Worm (Caenorhabditis elegans): ENCODE data around the gene K08E3.2.

ce11 chrIII:13741410-13741809 lies 7.1 kb downstream of the K08E3.2 start:
- TF ChIP-seq nhr-237 (tag; optimal IDR thresholded peaks at IDR 0.05) = no peak
- no peak for TF ChIP-seq ceh-82 (tag; optimal IDR thresholded peaks at IDR 0.05)
- TF ChIP-seq pqm-1 (tag; optimal IDR thresholded peaks at IDR 0.05) = no peak
- no peak for TF ChIP-seq nfya-1 (tag; optimal IDR thresholded peaks at IDR 0.05; ENCODE audit: insufficient read depth)

All from whole organism, L3 larva.